Worm (Caenorhabditis elegans) whole organism, L1 larva: Measurements from ENCODE around the gene frpr-21.
A peak's percentile ranks its signal among the peaks of the same experiment; 100 is the strongest.

ENCODE experiments used
- C04F5.9 ChIP-seq: sonication (generic microtip); optimal IDR thresholded peaks from 2 replicates; lab custom pipeline; 2016; ENCODE audit warnings: missing genetic modification characterization, missing compliant biosample characterization
- C34B4.2 ChIP-seq: sonication (generic microtip); optimal IDR thresholded peaks from 2 replicates; lab custom pipeline; 2017; ENCODE audit warnings: mild to moderate bottlenecking, missing genetic modification characterization, missing compliant biosample characterization
- alr-1 ChIP-seq: fragments of 200-800 bp; sonication (Bioruptor generic); optimal IDR thresholded peaks from 2 replicates; lab custom pipeline; 2018; ENCODE audit warnings: borderline replicate concordance, mild to moderate bottlenecking, missing genetic modification characterization, missing compliant biosample characterization
- blmp-1 ChIP-seq: fragments of 150-350 bp; optimal IDR thresholded peaks from 2 replicates; lab custom pipeline; 2014; ENCODE audit warnings: missing biosample characterization, missing genetic modification characterization
- ceh-8 ChIP-seq: fragments of 200-800 bp; sonication (Bioruptor generic); optimal IDR thresholded peaks from 2 replicates; lab custom pipeline; 2018; ENCODE audit warnings: mild to moderate bottlenecking, missing genetic modification characterization, moderate library complexity, missing compliant biosample characterization
- ceh-90 ChIP-seq: sonication (generic microtip); optimal IDR thresholded peaks from 2 replicates; lab custom pipeline; 2016; ENCODE audit warnings: missing genetic modification characterization, missing compliant biosample characterization
- dpl-1 ChIP-seq, 3 experiments: fragments of 150-350 bp in 2 of 3; sonication (generic microtip) in 1 of 3; optimal IDR thresholded peaks; 2 replicates each; lab custom pipeline; 2014 to 2017; ENCODE audit warnings: missing biosample characterization in 3 of 3, missing genetic modification characterization in 3 of 3, missing genetic modification reagents in 3 of 3
- efl-3 ChIP-seq: fragments of 200-800 bp; sonication (Bioruptor generic); optimal IDR thresholded peaks from 2 replicates; lab custom pipeline; 2018; ENCODE audit warnings: mild to moderate bottlenecking, missing genetic modification characterization, missing compliant biosample characterization
- hpl-2 ChIP-seq: fragments of 150-350 bp; optimal IDR thresholded peaks from 2 replicates; lab custom pipeline; 2014; ENCODE audit warnings: missing biosample characterization, missing genetic modification reagents, missing genetic modification characterization
- isw-1 ChIP-seq: fragments of 200-800 bp; sonication (Bioruptor generic); IDR thresholded peaks from 2 replicates; pipeline ENCODE4 v1.3.6; 2022; ENCODE audit warnings: missing genetic modification characterization, missing compliant biosample characterization
- lin-14 ChIP-seq: fragments of 200-800 bp; sonication (Bioruptor generic); optimal IDR thresholded peaks from 2 replicates; lab custom pipeline; 2018; ENCODE audit warnings: mild to moderate bottlenecking, missing genetic modification characterization, moderate library complexity, missing compliant biosample characterization
- lin-35 ChIP-seq, 2 experiments: fragments of 150-350 bp; optimal IDR thresholded peaks; 2 replicates each; lab custom pipeline; 2014; ENCODE audit warnings: missing biosample characterization in 2 of 2, missing genetic modification characterization in 2 of 2, missing genetic modification reagents in 2 of 2
- mab-9 ChIP-seq: fragments of 200-800 bp; sonication (Bioruptor generic); IDR thresholded peaks from 2 replicates; pipeline ENCODE4 v1.3.6; 2022; ENCODE audit warnings: missing genetic modification reagents, missing genetic modification characterization, missing compliant biosample characterization
- mdl-1 ChIP-seq, 2 experiments: fragments of 150-350 bp; optimal IDR thresholded peaks; 2 replicates each; lab custom pipeline; 2014 to 2017; ENCODE audit warnings: missing biosample characterization in 2 of 2, missing genetic modification characterization in 2 of 2, inconsistent platforms in 1 of 2
- mep-1 ChIP-seq: fragments of 150-350 bp; optimal IDR thresholded peaks from 2 replicates; lab custom pipeline; 2014; ENCODE audit warnings: missing biosample characterization, missing genetic modification characterization
- nhr-71 ChIP-seq: sonication (generic microtip); optimal IDR thresholded peaks from 2 replicates; lab custom pipeline; 2016; ENCODE audit warnings: mild to moderate bottlenecking, missing genetic modification characterization, moderate library complexity, missing compliant biosample characterization
- nhr-77 ChIP-seq: fragments of 150-350 bp; optimal IDR thresholded peaks from 2 replicates; lab custom pipeline; 2014; ENCODE audit warnings: missing biosample characterization, missing genetic modification characterization
- nhr-85 ChIP-seq: sonication (generic microtip); peaks from one replicate; lab custom pipeline; 2016; ENCODE audit warnings: missing genetic modification characterization, inconsistent platforms, missing compliant biosample characterization
- skn-1 ChIP-seq: fragments of 150-350 bp; optimal IDR thresholded peaks from 2 replicates; lab custom pipeline; 2014; ENCODE audit warnings: missing biosample characterization, missing genetic modification characterization
- sox-4 ChIP-seq: sonication (generic microtip); optimal IDR thresholded peaks from 2 replicates; lab custom pipeline; 2016; ENCODE audit warnings: missing genetic modification characterization, missing compliant biosample characterization
- unc-130 ChIP-seq: fragments of 150-350 bp; optimal IDR thresholded peaks from 2 replicates; lab custom pipeline; 2017; ENCODE audit warnings: missing biosample characterization, missing genetic modification characterization, inconsistent platforms
- unc-30 ChIP-seq: sonication (generic microtip); optimal IDR thresholded peaks from 2 replicates; lab custom pipeline; 2017; ENCODE audit warnings: missing biosample characterization, missing genetic modification characterization
- unc-98 ChIP-seq: fragments of 200-800 bp; sonication (Bioruptor generic); IDR thresholded peaks from 2 replicates; pipeline ENCODE4 v1.3.6; 2022; ENCODE audit warnings: missing genetic modification characterization, missing compliant biosample characterization
- zag-1 ChIP-seq: fragments of 150-350 bp; optimal IDR thresholded peaks from 2 replicates; lab custom pipeline; 2014; ENCODE audit warnings: missing biosample characterization, missing genetic modification characterization
- zip-4 ChIP-seq: fragments of 200-800 bp; sonication (Bioruptor generic); optimal IDR thresholded peaks from 2 replicates; lab custom pipeline; 2018; ENCODE audit warnings: mild to moderate bottlenecking, missing genetic modification characterization, moderate library complexity, missing compliant biosample characterization
- ztf-11 ChIP-seq, 2 experiments: sonication (generic microtip); optimal IDR thresholded peaks; 2 replicates each; lab custom pipeline; 2016 to 2017; ENCODE audit warnings: missing genetic modification characterization in 2 of 2, missing biosample characterization in 1 of 2, missing compliant biosample characterization in 1 of 2

frpr-21 gene

DNA sequence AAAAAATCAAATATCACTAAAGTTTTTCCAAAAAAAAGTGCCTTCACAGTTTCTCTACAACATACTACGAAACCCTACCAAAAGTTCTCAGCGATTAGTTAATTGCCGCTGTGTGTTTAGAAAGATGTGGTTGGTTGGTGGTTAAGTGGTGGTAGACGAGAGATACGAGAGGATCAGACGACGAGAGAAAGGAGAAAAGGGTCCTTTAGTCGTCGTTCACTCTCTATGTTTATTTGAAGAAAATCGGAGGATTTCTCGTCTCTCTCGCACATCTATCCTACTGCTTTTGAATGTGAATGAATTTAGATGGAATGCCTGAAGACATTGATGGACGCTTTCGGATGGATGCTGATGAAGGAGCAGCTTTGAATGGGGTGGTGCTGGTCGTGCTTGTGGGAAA lies 51.0 kb downstream of the frpr-21 start (continued):
- no peak for TF ChIP-seq zag-1 (tag; lab: Kevin White, UChicago)
- no peak for TF ChIP-seq zip-4
- peak in 1 of 3 experiments; percentile 10 for TF ChIP-seq dpl-1 (GFP tag; optimal IDR thresholded peaks at IDR 0.05; lab: Kevin White, UChicago)
- TF ChIP-seq mep-1 (tag; lab: Kevin White, UChicago) = peak; percentile 40
- TF ChIP-seq unc-98 = no peak
- TF ChIP-seq hpl-2 (GFP tag; lab: Kevin White, UChicago) = no peak
- no peak for TF ChIP-seq ceh-90 (tag; lab: Kevin White, UChicago)
- TF ChIP-seq mab-9 (GFP tag; lab: Robert Waterston, UW) = no peak
- peak; percentile 9 for TF ChIP-seq nhr-71
- no peak for TF ChIP-seq ztf-11 (tag; optimal IDR thresholded peaks at IDR 0.05; lab: Kevin White, UChicago)
- TF ChIP-seq nhr-77 = no peak

DNA sequence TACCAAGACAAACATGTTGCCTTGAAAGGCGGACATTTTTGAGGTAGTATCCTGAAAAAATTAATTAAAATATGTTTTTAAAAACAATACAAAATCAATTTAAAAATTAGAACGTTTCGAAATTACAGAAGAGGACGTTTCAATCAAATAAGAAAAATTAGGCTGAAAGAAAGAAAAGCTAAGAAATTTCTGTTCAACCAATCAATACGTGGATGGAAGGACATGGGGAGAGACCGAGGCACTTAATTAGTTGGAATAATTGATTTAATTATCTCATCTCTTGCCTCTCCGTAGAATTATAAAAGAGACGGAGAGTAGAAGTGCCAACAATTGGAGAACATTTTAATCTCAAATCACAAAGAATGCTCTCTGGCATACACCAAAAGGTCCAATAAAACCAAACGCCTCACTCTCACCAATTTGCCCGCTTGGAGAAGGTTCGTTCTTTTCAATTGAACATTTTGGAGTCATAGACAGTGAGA lies 52.3 kb downstream of the frpr-21 start, which contains the start of gene ceh-58:
TSS of gene ceh-58 (minus strand) at position 51 of the 482 bp plus-strand sequence.
- TF ChIP-seq lin-35 (GFP tag; optimal IDR thresholded peaks at IDR 0.05; lab: Kevin White, UChicago) (no peak), isw-1 (GFP tag; lab: Robert Waterston, UW) (no peak), dpl-1 (GFP tag; optimal IDR thresholded peaks at IDR 0.05; lab: Kevin White, UChicago) (no peak), unc-130 (tag; lab: Kevin White, UChicago) (no peak), lin-14 (GFP tag; lab: Kevin White, UChicago) (peak; percentile 33), ceh-90 (tag; lab: Kevin White, UChicago) (no peak), unc-30 (tag; lab: Kevin White, UChicago) (no peak), efl-3 (GFP tag; lab: Kevin White, UChicago) (no peak), mdl-1 (tag; optimal IDR thresholded peaks at IDR 0.05; lab: Kevin White, UChicago) (no peak), sox-4 (tag; lab: Kevin White, UChicago) (no peak), C04F5.9 (tag; lab: Kevin White, UChicago) (no peak), ceh-8 (GFP tag; lab: Kevin White, UChicago) (peak; percentile 22), nhr-85 (tag; lab: Kevin White, UChicago) (peak; percentile 61), C34B4.2 (no peak), blmp-1 (tag; lab: Kevin White, UChicago) (peak; percentile 36), skn-1 (tag; lab: Kevin White, UChicago) (no peak), ztf-11 (tag; optimal IDR thresholded peaks at IDR 0.05; lab: Kevin White, UChicago) (no peak), alr-1 (tag; lab: Kevin White, UChicago) (no peak)
